Fruit fly (Drosophila melanogaster) whole organism, wandering third instar larva: Measurements from ENCODE around the gene CG17738.

ENCODE experiments used
- Abd-B ChIP-seq: fragments of >200 bp; optimal IDR thresholded peaks from 2 replicates; lab custom pipeline; 2017; ENCODE audit warnings: missing biosample characterization, missing genetic modification characterization
- CG32264 ChIP-seq: fragments of 200-800 bp; sonication (Bioruptor generic); optimal IDR thresholded peaks from 2 replicates; lab custom pipeline; 2016; ENCODE audit warnings: missing biosample characterization, missing genetic modification characterization
- CG9705 ChIP-seq: fragments of 200-800 bp; sonication (Bioruptor generic); optimal IDR thresholded peaks from 2 replicates; lab custom pipeline; 2018; ENCODE audit warnings: missing biosample characterization, mild to moderate bottlenecking, missing genetic modification characterization
- CrebA ChIP-seq: fragments of 200-800 bp; sonication (Bioruptor generic); optimal IDR thresholded peaks from 2 replicates; lab custom pipeline; 2016; ENCODE audit warnings: missing biosample characterization, mild to moderate bottlenecking, missing genetic modification characterization, borderline replicate concordance
- Dfd ChIP-seq: fragments of >200 bp; optimal IDR thresholded peaks from 2 replicates; lab custom pipeline; 2017; ENCODE audit warnings: missing biosample characterization, missing genetic modification characterization
- Dif ChIP-seq: fragments of 200-275, 200-300 bp; sonication (Bioruptor generic); optimal IDR thresholded peaks from 2 replicates; lab custom pipeline; 2018; ENCODE audit warnings: missing biosample characterization, missing genetic modification characterization; ENCODE audit not compliant: partially characterized antibody
- GATAd ChIP-seq: sonication (Bioruptor generic); optimal IDR thresholded peaks from 2 replicates; lab custom pipeline; 2016; ENCODE audit warnings: missing biosample characterization, missing genetic modification characterization
- HLH106 ChIP-seq: fragments of 200-800 bp; optimal IDR thresholded peaks from 3 replicates; lab custom pipeline; 2019; ENCODE audit warnings: missing biosample characterization, mild to moderate bottlenecking, missing genetic modification characterization, moderate library complexity
- Hnf4 ChIP-seq: fragments of 200-800 bp; sonication (Bioruptor generic); optimal IDR thresholded peaks from 2 replicates; lab custom pipeline; 2016; ENCODE audit warnings: missing biosample characterization, mild to moderate bottlenecking, missing genetic modification characterization
- Hr78 ChIP-seq: fragments of >200 bp; optimal IDR thresholded peaks from 2 replicates; lab custom pipeline; 2017; ENCODE audit warnings: missing biosample characterization, missing genetic modification characterization
- Hr83 ChIP-seq: fragments of 200-300 bp; sonication (Bioruptor generic); optimal IDR thresholded peaks from 2 replicates; lab custom pipeline; 2016; ENCODE audit warnings: missing biosample characterization, mild to moderate bottlenecking, missing genetic modification characterization, moderate library complexity; ENCODE audit not compliant: poor library complexity, severe bottlenecking
- Jra ChIP-seq: sonication (Bioruptor generic); optimal IDR thresholded peaks from 2 replicates; lab custom pipeline; 2016; ENCODE audit warnings: missing biosample characterization, missing genetic modification characterization
- Myc ChIP-seq: fragments of >200 bp; optimal IDR thresholded peaks from 2 replicates; lab custom pipeline; 2017
- N ChIP-seq: fragments of >200 bp; optimal IDR thresholded peaks from 2 replicates; lab custom pipeline; 2018; ENCODE audit warnings: missing biosample characterization, missing external identifiers, missing genetic modification characterization
- OdsH ChIP-seq: fragments of 200-800 bp; sonication (Bioruptor generic); optimal IDR thresholded peaks from 2 replicates; lab custom pipeline; 2016; ENCODE audit warnings: missing biosample characterization, mild to moderate bottlenecking, missing genetic modification characterization
- Rel ChIP-seq, 2 experiments: fragments of 200-800 bp; sonication (Bioruptor generic) in 1 of 2; optimal IDR thresholded peaks; 2 replicates in 1 of 2; 3 replicates in 1 of 2; lab custom pipeline; 2016 to 2019; ENCODE audit warnings: mild to moderate bottlenecking in 2 of 2, missing biosample characterization in 2 of 2, missing genetic modification characterization in 2 of 2, moderate library complexity in 1 of 2
- Sp1 ChIP-seq: fragments of 200-800 bp; sonication (Bioruptor generic); optimal IDR thresholded peaks from 3 replicates; lab custom pipeline; 2019; ENCODE audit warnings: missing biosample characterization, mild to moderate bottlenecking, missing genetic modification characterization, moderate library complexity
- Vsx2 ChIP-seq: fragments of 200-300, 225-300 bp; sonication (Bioruptor generic); optimal IDR thresholded peaks from 2 replicates; lab custom pipeline; 2018; ENCODE audit warnings: missing biosample characterization, missing genetic modification characterization; ENCODE audit not compliant: partially characterized antibody
- br ChIP-seq: fragments of 200-800 bp; sonication (Bioruptor generic); optimal IDR thresholded peaks from 2 replicates; lab custom pipeline; 2016; ENCODE audit warnings: missing biosample characterization, missing genetic modification characterization
- brk ChIP-seq: fragments of 200-800 bp; sonication (Bioruptor generic); optimal IDR thresholded peaks from 2 replicates; lab custom pipeline; 2016; ENCODE audit warnings: missing biosample characterization, mild to moderate bottlenecking, missing genetic modification characterization
- dl ChIP-seq, 2 experiments: fragments of 175-275, 200-275 bp in 1 of 2; fragments of 200-275 bp in 1 of 2; sonication (Bioruptor generic); optimal IDR thresholded peaks; lab custom pipeline; 2018; ENCODE audit warnings: mild to moderate bottlenecking in 2 of 2, missing biosample characterization in 2 of 2, missing genetic modification characterization in 2 of 2, moderate library complexity in 2 of 2; ENCODE audit not compliant: partially characterized antibody in 2 of 2, insufficient read depth in 1 of 2
- dsf ChIP-seq: sonication (Bioruptor generic); optimal IDR thresholded peaks from 2 replicates; lab custom pipeline; 2016; ENCODE audit warnings: missing biosample characterization, missing genetic modification characterization, borderline replicate concordance
- foxo ChIP-seq, 2 experiments: fragments of 200-800 bp; sonication (Bioruptor generic); optimal IDR thresholded peaks; 2 replicates in 1 of 2; 3 replicates in 1 of 2; lab custom pipeline; 2016 to 2017; ENCODE audit warnings: missing biosample characterization in 2 of 2, missing genetic modification characterization in 2 of 2
- fru ChIP-seq: fragments of 200-800 bp; sonication (Bioruptor generic); optimal IDR thresholded peaks from 3 replicates; lab custom pipeline; 2016; ENCODE audit warnings: missing biosample characterization, mild to moderate bottlenecking, missing genetic modification characterization
- lola ChIP-seq: fragments of >200 bp; optimal IDR thresholded peaks from 2 replicates; lab custom pipeline; 2017; ENCODE audit warnings: missing biosample characterization, missing genetic modification characterization
- pan ChIP-seq: fragments of >200 bp; optimal IDR thresholded peaks from 2 replicates; lab custom pipeline; 2017
- psq ChIP-seq: fragments of 200-800 bp; sonication (Bioruptor generic); optimal IDR thresholded peaks from 3 replicates; lab custom pipeline; 2017; ENCODE audit warnings: missing biosample characterization, mild to moderate bottlenecking, missing genetic modification characterization, moderate library complexity
- rgr ChIP-seq: fragments of 200-800 bp; sonication (Bioruptor generic); optimal IDR thresholded peaks from 3 replicates; lab custom pipeline; 2016; ENCODE audit warnings: missing biosample characterization, mild to moderate bottlenecking, missing genetic modification characterization
- sage ChIP-seq: fragments of 200-800 bp; sonication (Bioruptor generic); optimal IDR thresholded peaks from 2 replicates; lab custom pipeline; 2016; ENCODE audit warnings: missing biosample characterization, mild to moderate bottlenecking, missing genetic modification characterization
- sv ChIP-seq: fragments of 200-800 bp; sonication (Bioruptor generic); optimal IDR thresholded peaks from 3 replicates; lab custom pipeline; 2016; ENCODE audit warnings: missing biosample characterization, missing genetic modification characterization
- tai ChIP-seq: sonication (Bioruptor generic); optimal IDR thresholded peaks from 2 replicates; lab custom pipeline; 2016; ENCODE audit warnings: missing biosample characterization, missing genetic modification characterization
- usp ChIP-seq: fragments of >200 bp; optimal IDR thresholded peaks from 2 replicates; lab custom pipeline; 2017; ENCODE audit warnings: missing biosample characterization, missing genetic modification characterization
- woc ChIP-seq: sonication (Bioruptor generic); optimal IDR thresholded peaks from 2 replicates; lab custom pipeline; 2016; ENCODE audit warnings: missing biosample characterization, mild to moderate bottlenecking, missing genetic modification characterization

CG17738 gene

dm6 chr3R:12222093-12222492, 48.6 kb upstream of the CG17738 start, which contains the start of gene Rsbp15:
Gene Rsbp15 (plus strand): TSS chr3R:12222387.
- TF ChIP-seq psq (GFP tag; lab: Kevin White, UChicago) (no peak), Abd-B (no peak), Myc (lab: Kevin White, UChicago) (peak; percentile 48), woc (no peak)

- TF ChIP-seq HLH106 (no peak), usp (GFP tag; lab: Kevin White, UChicago) (no peak), lola (no peak), Sp1 (GFP tag; lab: Kevin White, UChicago) (no peak), Vsx2 (GFP tag; lab: Kevin White, UChicago) (no peak), CG32264 (GFP tag; lab: Kevin White, UChicago) (no peak), CrebA (no peak), foxo (GFP tag; optimal IDR thresholded peaks at IDR 0.05; lab: Kevin White, UChicago) (no peak), psq (GFP tag; lab: Kevin White, UChicago) (no peak)
Observed at dm6 chr3R:12224919-12225318, 45.8 kb upstream of the CG17738 start, which contains the start of gene CG17404. Gene CG17404 (minus strand): TSS chr3R:12225019.

- TF ChIP-seq CG9705 (GFP tag; lab: Kevin White, UChicago) (no peak), tai (GFP tag; lab: Kevin White, UChicago) (no peak), Jra (GFP tag; lab: Kevin White, UChicago) (no peak), OdsH (no peak), GATAd (GFP tag; lab: Kevin White, UChicago) (no peak), N (GFP tag; lab: Kevin White, UChicago) (no peak), usp (GFP tag; lab: Kevin White, UChicago) (no peak), Dfd (no peak), dl (GFP tag; optimal IDR thresholded peaks at IDR 0.05; lab: Kevin White, UChicago; ENCODE audit: insufficient read depth in 1 of 2, partially characterized antibody in 2 of 2) (no peak), sv (GFP tag; lab: Kevin White, UChicago) (no peak), Rel (GFP tag; optimal IDR thresholded peaks at IDR 0.05; lab: Kevin White, UChicago) (no peak), Rel (tag; optimal IDR thresholded peaks at IDR 0.05; lab: Kevin White, UChicago) (no peak), Abd-B (no peak), Vsx2 (GFP tag; lab: Kevin White, UChicago) (no peak), lola (no peak), foxo (GFP tag; optimal IDR thresholded peaks at IDR 0.05; lab: Kevin White, UChicago) (no peak), Hr83 (GFP tag; lab: Kevin White, UChicago) (no peak), dsf (GFP tag; lab: Kevin White, UChicago) (no peak), CG32264 (GFP tag; lab: Kevin White, UChicago) (no peak), Hr78 (GFP tag; lab: Kevin White, UChicago) (no peak), psq (GFP tag; lab: Kevin White, UChicago) (no peak)
Observed at dm6 chr3R:12226239-12226638, 44.5 kb upstream of the CG17738 start, which contains the start of gene CG12256. Gene CG12256 (minus strand): TSS chr3R:12226339.

- no peak for TF ChIP-seq CrebA
- TF ChIP-seq Myc (lab: Kevin White, UChicago), result no peak
- no peak for TF ChIP-seq Hnf4 (GFP tag; lab: Kevin White, UChicago)
- TF ChIP-seq lola, result no peak
- TF ChIP-seq Abd-B, result no peak
- TF ChIP-seq pan (lab: Kevin White, UChicago), result no peak
- no peak for TF ChIP-seq Dif (GFP tag; lab: Kevin White, UChicago)
- no peak for TF ChIP-seq fru (GFP tag; lab: Kevin White, UChicago)
- no peak for TF ChIP-seq brk (GFP tag; lab: Kevin White, UChicago)
- TF ChIP-seq Hr78 (GFP tag; lab: Kevin White, UChicago), result no peak
- TF ChIP-seq usp (GFP tag; lab: Kevin White, UChicago), result no peak
Observed at dm6 chr3R:12229113-12229512, 41.6 kb upstream of the CG17738 start, which contains the start of gene CG3916. Gene CG3916 (plus strand): TSS chr3R:12229413.

- no peak for TF ChIP-seq sv (GFP tag; lab: Kevin White, UChicago)
- no peak for TF ChIP-seq rgr
- no peak for TF ChIP-seq usp (GFP tag; lab: Kevin White, UChicago)
- no peak for TF ChIP-seq Myc (lab: Kevin White, UChicago)
- no peak for TF ChIP-seq CG9705 (GFP tag; lab: Kevin White, UChicago)
- TF ChIP-seq OdsH, result no peak
- TF ChIP-seq foxo (GFP tag; optimal IDR thresholded peaks at IDR 0.05; lab: Kevin White, UChicago), result no peak
- TF ChIP-seq woc, result no peak
- no peak for TF ChIP-seq Jra (GFP tag; lab: Kevin White, UChicago)
- no peak for TF ChIP-seq sage
- no peak for TF ChIP-seq dl (GFP tag; optimal IDR thresholded peaks at IDR 0.05; lab: Kevin White, UChicago; ENCODE audit: insufficient read depth in 1 of 2, partially characterized antibody in 2 of 2)
- TF ChIP-seq br (GFP tag; lab: Kevin White, UChicago), result no peak
- no peak for TF ChIP-seq brk (GFP tag; lab: Kevin White, UChicago)
Observed at dm6 chr3R:12232629-12233028, 38.1 kb upstream of the CG17738 start, which contains the start of gene Pglym87. Gene Pglym87 (minus strand): TSS chr3R:12232729.
